Worm (Caenorhabditis elegans): ENCODE data around the gene brap-2.

Gene brap-2

ce11 chrII:5393090-5393489 is at the start of gene brap-2:
TSS of gene brap-2 (minus strand) at chrII:5393190.
- TF ChIP-seq ztf-23 (GFP tag; IDR thresholded peaks at IDR 0.05) (no peak), cog-1 (tag; optimal IDR thresholded peaks at IDR 0.05) (no peak), med-1 (GFP tag; optimal IDR thresholded peaks at IDR 0.05; ENCODE audit: insufficient read depth) (no peak), T22C8.4 (GFP tag; IDR thresholded peaks at IDR 0.05) (no peak), ztf-29 (GFP tag; IDR thresholded peaks at IDR 0.05) (no peak), tab-1 (GFP tag; IDR thresholded peaks at IDR 0.05) (no peak), ref-1 (GFP tag; conservative IDR thresholded peaks at IDR 0.05) (no peak), flt-1 (GFP tag; IDR thresholded peaks at IDR 0.05) (no peak), klf-2 (GFP tag; conservative IDR thresholded peaks at IDR 0.05) (no peak)

ce11 chrII:5437586-5437985 is 44.6 kb upstream of the brap-2 start, which contains the start of gene F07F6.1:
TSS of gene F07F6.1 (plus strand) at chrII:5437886.
- TF ChIP-seq med-1 (GFP tag; optimal IDR thresholded peaks at IDR 0.05; ENCODE audit: insufficient read depth) (no peak), T22C8.4 (GFP tag; IDR thresholded peaks at IDR 0.05) (no peak), ztf-23 (GFP tag; IDR thresholded peaks at IDR 0.05) (no peak), tab-1 (GFP tag; IDR thresholded peaks at IDR 0.05) (no peak), flt-1 (GFP tag; IDR thresholded peaks at IDR 0.05) (no peak), ref-1 (GFP tag; conservative IDR thresholded peaks at IDR 0.05) (no peak), cog-1 (tag; optimal IDR thresholded peaks at IDR 0.05) (no peak), ztf-29 (GFP tag; IDR thresholded peaks at IDR 0.05) (no peak), klf-2 (GFP tag; conservative IDR thresholded peaks at IDR 0.05) (no peak)

ce11 chrII:5436833-5437232 is 43.8 kb upstream of the brap-2 start, which contains the start of gene dct-5:
TSS of gene dct-5 (minus strand) at chrII:5436933.
- TF ChIP-seq flt-1 (GFP tag; IDR thresholded peaks at IDR 0.05) (no peak), ref-1 (GFP tag; conservative IDR thresholded peaks at IDR 0.05) (no peak), cog-1 (tag; optimal IDR thresholded peaks at IDR 0.05) (no peak), klf-2 (GFP tag; conservative IDR thresholded peaks at IDR 0.05) (no peak), ztf-23 (GFP tag; IDR thresholded peaks at IDR 0.05) (no peak), tab-1 (GFP tag; IDR thresholded peaks at IDR 0.05) (no peak), T22C8.4 (GFP tag; IDR thresholded peaks at IDR 0.05) (no peak), ztf-29 (GFP tag; IDR thresholded peaks at IDR 0.05) (no peak), med-1 (GFP tag; optimal IDR thresholded peaks at IDR 0.05; ENCODE audit: insufficient read depth) (no peak)

ce11 chrII:5433069-5433468 is 40.1 kb upstream of the brap-2 start, which contains the start of gene srx-114:
TSS of gene srx-114 (minus strand) at chrII:5433169.
- TF ChIP-seq klf-2 (GFP tag; conservative IDR thresholded peaks at IDR 0.05) (no peak), cog-1 (tag; optimal IDR thresholded peaks at IDR 0.05) (no peak), med-1 (GFP tag; optimal IDR thresholded peaks at IDR 0.05; ENCODE audit: insufficient read depth) (no peak), T22C8.4 (GFP tag; IDR thresholded peaks at IDR 0.05) (no peak), ztf-23 (GFP tag; IDR thresholded peaks at IDR 0.05) (no peak), flt-1 (GFP tag; IDR thresholded peaks at IDR 0.05) (no peak), ztf-29 (GFP tag; IDR thresholded peaks at IDR 0.05) (no peak), tab-1 (GFP tag; IDR thresholded peaks at IDR 0.05) (no peak), ref-1 (GFP tag; conservative IDR thresholded peaks at IDR 0.05) (no peak)

DNA sequence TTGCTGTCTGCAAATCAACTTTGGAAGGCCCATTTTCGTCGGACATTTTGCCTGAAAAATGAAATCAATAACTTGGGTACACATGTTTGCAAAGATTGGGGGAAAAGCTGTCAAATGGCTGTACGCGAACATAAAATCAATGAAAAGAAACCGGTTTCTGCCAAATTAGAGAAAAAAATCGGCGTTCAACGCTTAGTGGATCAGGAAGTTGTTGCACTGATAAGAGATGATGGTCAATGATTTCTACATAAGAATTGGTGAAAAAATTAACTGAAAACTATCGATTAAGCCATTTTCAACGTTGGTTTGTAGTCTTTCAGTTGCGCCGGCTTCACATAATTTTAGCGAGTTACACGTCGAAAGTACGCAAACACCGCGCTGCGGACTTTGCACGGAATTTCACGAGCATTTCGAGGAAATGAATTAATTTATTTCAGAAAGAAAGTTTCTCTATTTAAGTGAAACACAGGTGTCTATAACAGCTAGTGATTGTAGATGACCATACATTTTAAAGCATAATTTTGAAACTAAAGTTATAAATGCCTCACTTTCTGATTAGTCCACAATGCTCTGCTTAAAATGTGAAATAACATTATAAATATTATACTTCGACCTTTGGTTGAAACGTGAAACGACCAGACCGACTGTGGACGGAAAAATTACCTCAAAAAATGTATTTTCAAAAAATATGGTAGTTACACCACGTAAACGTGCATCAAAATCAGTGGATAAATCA is 36.7 kb upstream of the brap-2 start, which contains the start of the genes F07F6.4 and F07F6.2:
Gene F07F6.4, minus strand, starts transcription at position 51 of the 736 bp plus-strand sequence.
Gene F07F6.2, plus strand, starts transcription at position 686 of the 736 bp plus-strand sequence.
- TF ChIP-seq ref-1 (GFP tag; conservative IDR thresholded peaks at IDR 0.05) (no peak), klf-2 (GFP tag; conservative IDR thresholded peaks at IDR 0.05) (no peak)

DNA sequence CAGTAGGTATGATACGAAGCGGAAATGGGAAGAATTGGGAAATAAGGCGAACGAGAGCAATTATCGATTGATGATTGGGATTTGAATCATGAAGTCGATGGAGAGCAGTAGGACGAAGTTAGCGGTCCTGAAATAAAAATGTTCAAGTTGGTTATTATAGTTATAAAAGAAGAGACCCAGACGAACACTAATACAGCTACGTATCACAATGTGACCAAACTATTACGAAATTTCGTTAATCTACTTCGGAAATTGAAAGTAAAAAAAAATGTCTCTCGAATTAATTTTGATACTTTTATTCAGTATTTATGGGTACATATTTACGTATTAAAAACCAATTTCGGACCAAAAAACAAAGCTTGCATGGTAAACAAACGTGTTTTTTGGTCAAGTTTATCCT is 33.5 kb upstream of the brap-2 start:
- TF ChIP-seq klf-2 (GFP tag; conservative IDR thresholded peaks at IDR 0.05) (no peak), tab-1 (GFP tag; IDR thresholded peaks at IDR 0.05) (no peak), ztf-29 (GFP tag; IDR thresholded peaks at IDR 0.05) (no peak), cog-1 (tag; optimal IDR thresholded peaks at IDR 0.05) (no peak), ztf-23 (GFP tag; IDR thresholded peaks at IDR 0.05) (no peak), med-1 (GFP tag; optimal IDR thresholded peaks at IDR 0.05; ENCODE audit: insufficient read depth) (no peak), ref-1 (GFP tag; conservative IDR thresholded peaks at IDR 0.05) (no peak), flt-1 (GFP tag; IDR thresholded peaks at IDR 0.05) (no peak), T22C8.4 (GFP tag; IDR thresholded peaks at IDR 0.05) (no peak)

DNA sequence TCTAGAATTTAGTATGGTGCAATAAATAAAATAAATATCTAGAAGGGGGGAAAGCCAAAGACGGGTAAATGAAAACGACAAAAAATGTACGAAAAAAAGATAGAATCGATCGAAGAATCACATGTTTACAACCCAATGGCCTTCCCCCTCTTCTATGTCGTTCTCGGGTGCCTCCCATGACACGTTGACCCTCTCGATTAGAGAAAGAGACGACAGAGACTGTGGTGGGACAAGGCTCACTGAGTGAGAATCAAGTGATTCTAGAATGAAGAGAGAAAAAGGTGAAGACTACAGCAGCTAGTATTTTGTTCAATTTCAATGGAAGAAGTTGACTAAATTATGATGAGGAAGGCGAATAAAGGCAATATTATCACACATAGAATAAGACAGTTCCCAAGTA is 33.1 kb upstream of the brap-2 start:
- TF ChIP-seq ztf-23 (GFP tag; IDR thresholded peaks at IDR 0.05) (0 out of 2 replicates have a peak, but pooled peaks have one; percentile 54), cog-1 (tag; optimal IDR thresholded peaks at IDR 0.05) (peak; percentile 17), ref-1 (GFP tag; conservative IDR thresholded peaks at IDR 0.05) (no peak), flt-1 (GFP tag; IDR thresholded peaks at IDR 0.05) (no peak)

DNA sequence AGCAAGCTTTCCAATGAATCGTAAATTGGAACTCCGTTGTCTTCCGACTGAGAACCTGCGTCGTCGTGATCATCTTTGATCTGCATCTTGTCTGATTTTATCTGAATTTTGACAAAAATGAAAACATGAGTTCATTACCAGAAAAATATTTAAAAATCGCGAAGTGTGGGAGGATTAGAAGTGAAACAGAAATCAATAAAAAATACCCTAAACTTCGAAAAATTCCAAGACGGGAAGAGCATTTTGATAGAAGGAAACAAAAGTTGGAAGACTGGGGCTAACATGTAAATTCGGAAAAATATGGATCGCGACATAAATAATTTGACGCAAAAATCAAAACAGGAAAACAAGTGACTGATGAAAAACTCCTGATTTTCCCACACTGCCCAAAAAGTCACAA is 32.6 kb upstream of the brap-2 start, which contains the start of gene F07F6.8:
Gene F07F6.8, minus strand, starts transcription at position 101 of the 400 bp plus-strand sequence.
- TF ChIP-seq ref-1 (GFP tag; conservative IDR thresholded peaks at IDR 0.05) (no peak), T22C8.4 (GFP tag; IDR thresholded peaks at IDR 0.05) (no peak), klf-2 (GFP tag; conservative IDR thresholded peaks at IDR 0.05) (no peak), ztf-29 (GFP tag; IDR thresholded peaks at IDR 0.05) (no peak), cog-1 (tag; optimal IDR thresholded peaks at IDR 0.05) (no peak)

DNA sequence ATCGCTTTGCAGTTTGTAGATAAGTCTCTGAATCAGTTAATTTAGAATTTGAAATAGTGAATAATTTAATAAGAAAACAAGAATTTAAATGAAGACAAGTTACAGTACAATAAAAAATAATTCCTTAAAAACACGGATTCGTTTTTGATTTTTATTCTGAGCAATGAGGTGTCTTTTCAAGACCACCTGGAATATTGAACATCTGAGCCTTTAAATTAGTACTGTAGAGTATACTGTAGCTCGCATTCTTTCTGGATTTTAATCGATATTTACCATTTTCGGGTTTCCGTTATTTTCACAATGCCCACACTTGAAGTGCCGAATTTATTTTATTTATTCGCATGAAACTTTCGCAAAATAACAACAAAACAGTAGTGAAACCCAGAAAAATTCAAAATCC is 30.8 kb upstream of the brap-2 start, which contains the start of gene F07F6.7:
Gene F07F6.7, minus strand, starts transcription at position 27 of the 400 bp plus-strand sequence.
- no peak for TF ChIP-seq ztf-23 (GFP tag; IDR thresholded peaks at IDR 0.05)
- TF ChIP-seq ztf-29 (GFP tag; IDR thresholded peaks at IDR 0.05), result no peak
- no peak for TF ChIP-seq med-1 (GFP tag; optimal IDR thresholded peaks at IDR 0.05; ENCODE audit: insufficient read depth)
- no peak for TF ChIP-seq tab-1 (GFP tag; IDR thresholded peaks at IDR 0.05)
- TF ChIP-seq cog-1 (tag; optimal IDR thresholded peaks at IDR 0.05), result no peak
- no peak; the same call in 1 of the 2 replicates for TF ChIP-seq flt-1 (GFP tag; IDR thresholded peaks at IDR 0.05)
- no peak for TF ChIP-seq klf-2 (GFP tag; conservative IDR thresholded peaks at IDR 0.05)
- TF ChIP-seq T22C8.4 (GFP tag; IDR thresholded peaks at IDR 0.05), result no peak
- no peak for TF ChIP-seq ref-1 (GFP tag; conservative IDR thresholded peaks at IDR 0.05)
